Worm (Caenorhabditis elegans): ENCODE measurements around the gene str-118.
A peak's percentile ranks its signal among the peaks of the same experiment; 100 is the strongest.

Gene str-118

ce11 chrV:10039837-10040236 is 12.1 kb upstream of the str-118 start (continued):
- TF ChIP-seq fos-1 (tag; optimal IDR thresholded peaks at IDR 0.05): peak; percentile 81
- no peak for TF ChIP-seq zag-1 (tag; optimal IDR thresholded peaks at IDR 0.05)
- peak; percentile 67 for TF ChIP-seq sem-4 (tag; optimal IDR thresholded peaks at IDR 0.05)
- no peak for TF ChIP-seq ZK546.5 (tag; optimal IDR thresholded peaks at IDR 0.05)
- TF ChIP-seq ceh-16 (tag; optimal IDR thresholded peaks at IDR 0.05): no peak
- no peak for TF ChIP-seq nhr-77 (tag; optimal IDR thresholded peaks at IDR 0.05)
- peak; percentile 75 for TF ChIP-seq C34F6.9 (tag; optimal IDR thresholded peaks at IDR 0.05)
- TF ChIP-seq unc-62 (GFP tag; optimal IDR thresholded peaks at IDR 0.05): no peak
- TF ChIP-seq ztf-11 (tag; optimal IDR thresholded peaks at IDR 0.05): no peak
- peak; percentile 50 for TF ChIP-seq Y55F3AM.14 (GFP tag; optimal IDR thresholded peaks at IDR 0.05)
- no peak for TF ChIP-seq nhr-23 (tag; optimal IDR thresholded peaks at IDR 0.05)
- TF ChIP-seq mbf-1 (tag; optimal IDR thresholded peaks at IDR 0.05): no peak
- no peak for TF ChIP-seq dmd-4 (tag; optimal IDR thresholded peaks at IDR 0.05)
- TF ChIP-seq nhr-10 (tag; optimal IDR thresholded peaks at IDR 0.05): no peak
- TF ChIP-seq nhr-11 (tag; optimal IDR thresholded peaks at IDR 0.05): no peak
- TF ChIP-seq alr-1 (tag; optimal IDR thresholded peaks at IDR 0.05): no peak

DNA sequence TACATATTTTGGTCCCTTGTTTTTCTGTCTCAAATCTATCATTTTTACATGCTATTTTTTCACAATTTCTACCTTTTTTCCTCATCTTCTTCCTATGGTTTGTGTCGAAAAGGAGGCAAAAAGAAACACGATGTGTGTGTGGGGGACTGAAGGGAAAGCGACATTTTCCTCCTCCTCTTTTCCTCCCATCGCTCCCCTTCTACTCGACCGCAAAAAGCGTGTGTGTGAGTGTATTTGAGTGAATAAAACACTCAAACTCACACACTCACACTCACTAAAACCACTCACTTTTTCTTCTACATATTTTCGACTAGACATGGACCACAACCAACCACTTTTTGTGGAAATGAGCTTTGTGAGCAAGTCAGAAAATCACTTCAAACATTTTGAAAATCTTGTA is 10.5 kb upstream of the str-118 start:
- TF ChIP-seq blmp-1 (tag; optimal IDR thresholded peaks at IDR 0.05; ENCODE audit: insufficient read depth): peak; percentile 31
- TF ChIP-seq snpc-4 (tag; optimal IDR thresholded peaks at IDR 0.05): peak; percentile 2
- TF ChIP-seq peb-1 (tag; optimal IDR thresholded peaks at IDR 0.05): no peak
- TF ChIP-seq mdl-1 (tag; optimal IDR thresholded peaks at IDR 0.05): peak in 1 of 2 experiments; percentile 29
- TF ChIP-seq ama-1 (optimal IDR thresholded peaks at IDR 0.05): no peak
- no peak for TF ChIP-seq skn-1 (tag; optimal IDR thresholded peaks at IDR 0.05)
- no peak for TF ChIP-seq aly-2 (tag; optimal IDR thresholded peaks at IDR 0.05)
- TF ChIP-seq nhr-77 (tag; optimal IDR thresholded peaks at IDR 0.05): no peak
- TF ChIP-seq elt-3 (tag; optimal IDR thresholded peaks at IDR 0.05): no peak
- no peak for TF ChIP-seq dmd-4 (tag; optimal IDR thresholded peaks at IDR 0.05)
- TF ChIP-seq mab-5 (tag; optimal IDR thresholded peaks at IDR 0.05): no peak
- TF ChIP-seq nhr-21 (tag; optimal IDR thresholded peaks at IDR 0.05): no peak
- no peak for TF ChIP-seq ZK546.5 (tag; optimal IDR thresholded peaks at IDR 0.05)
- TF ChIP-seq F13H6.1 (tag; optimal IDR thresholded peaks at IDR 0.05): peak; percentile 47
- TF ChIP-seq lin-11 (tag; optimal IDR thresholded peaks at IDR 0.05): no peak
- no peak for TF ChIP-seq ceh-82 (tag; optimal IDR thresholded peaks at IDR 0.05)
- TF ChIP-seq sem-4 (tag; optimal IDR thresholded peaks at IDR 0.05): peak; percentile 28
- TF ChIP-seq R02D3.7 (tag; optimal IDR thresholded peaks at IDR 0.05): no peak
- no peak for TF ChIP-seq ztf-1 (GFP tag; conservative IDR thresholded peaks at IDR 0.05)
- no peak for TF ChIP-seq nhr-12 (tag; optimal IDR thresholded peaks at IDR 0.05)
- TF ChIP-seq alr-1 (tag; optimal IDR thresholded peaks at IDR 0.05): no peak
- no peak for TF ChIP-seq nhr-237 (tag; optimal IDR thresholded peaks at IDR 0.05)
- TF ChIP-seq zag-1 (tag; optimal IDR thresholded peaks at IDR 0.05): no peak
- no peak for TF ChIP-seq nhr-10 (tag; optimal IDR thresholded peaks at IDR 0.05)
- peak; percentile 24 for TF ChIP-seq crh-2 (tag; optimal IDR thresholded peaks at IDR 0.05)
- TF ChIP-seq Y55F3AM.14 (GFP tag; optimal IDR thresholded peaks at IDR 0.05): no peak
- peak; percentile 3 for TF ChIP-seq sma-9 (GFP tag; optimal IDR thresholded peaks at IDR 0.05)
- TF ChIP-seq sma-9 (tag; optimal IDR thresholded peaks at IDR 0.05): no peak
- TF ChIP-seq nhr-11 (tag; optimal IDR thresholded peaks at IDR 0.05): no peak
- TF ChIP-seq lin-13 (GFP tag; optimal IDR thresholded peaks at IDR 0.05): no peak
- TF ChIP-seq lsy-2 (tag; optimal IDR thresholded peaks at IDR 0.05): peak; percentile 17 to 64
- TF ChIP-seq unc-62 (GFP tag; optimal IDR thresholded peaks at IDR 0.05): no peak
- TF ChIP-seq nhr-6 (tag; optimal IDR thresholded peaks at IDR 0.05): peak; percentile 42
- TF ChIP-seq unc-55 (GFP tag; optimal IDR thresholded peaks at IDR 0.05): peak; percentile 65
- no peak for TF ChIP-seq ceh-16 (tag; optimal IDR thresholded peaks at IDR 0.05)
- TF ChIP-seq C34F6.9 (tag; optimal IDR thresholded peaks at IDR 0.05): peak; percentile 52
- TF ChIP-seq ztf-11 (tag; optimal IDR thresholded peaks at IDR 0.05): no peak
- TF ChIP-seq elt-1 (tag; optimal IDR thresholded peaks at IDR 0.05): no peak
- TF ChIP-seq gmeb-1 (tag; optimal IDR thresholded peaks at IDR 0.05): no peak
- peak; percentile 67 for TF ChIP-seq nhr-129 (tag; optimal IDR thresholded peaks at IDR 0.05)
- TF ChIP-seq mbf-1 (tag; optimal IDR thresholded peaks at IDR 0.05): no peak

DNA sequence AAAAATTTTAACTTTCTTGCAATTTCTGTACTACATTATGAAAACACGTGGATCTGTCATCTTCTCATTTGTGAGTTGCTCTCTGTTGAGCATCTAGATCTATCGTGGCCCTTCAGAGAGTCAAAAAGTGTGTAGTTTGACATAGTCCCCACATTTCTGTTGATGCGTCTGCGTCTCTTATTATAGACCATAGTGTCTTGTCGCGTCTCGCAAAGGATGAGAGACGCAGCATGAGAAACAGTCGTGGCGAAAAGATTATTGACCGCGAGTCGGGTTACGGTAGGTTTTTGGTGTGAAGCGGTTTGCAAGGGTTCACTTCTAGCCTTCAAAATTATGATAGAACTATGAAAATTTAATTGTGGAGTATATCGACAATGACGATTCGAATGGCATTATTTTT is 9.7 kb upstream of the str-118 start:
- peak; percentile 80 for TF ChIP-seq nhr-129 (tag; optimal IDR thresholded peaks at IDR 0.05)
- TF ChIP-seq nhr-25 (tag; optimal IDR thresholded peaks at IDR 0.05): peak; percentile 3
- peak; percentile 42 for TF ChIP-seq gmeb-1 (tag; optimal IDR thresholded peaks at IDR 0.05)
- TF ChIP-seq sma-9 (GFP tag; optimal IDR thresholded peaks at IDR 0.05): peak; percentile 95
- TF ChIP-seq sma-9 (tag; optimal IDR thresholded peaks at IDR 0.05): no peak
- TF ChIP-seq elt-1 (tag; optimal IDR thresholded peaks at IDR 0.05): no peak
- TF ChIP-seq sma-3 (GFP tag; optimal IDR thresholded peaks at IDR 0.05): peak; percentile 53
- TF ChIP-seq nhr-237 (tag; optimal IDR thresholded peaks at IDR 0.05): no peak
- TF ChIP-seq blmp-1 (tag; optimal IDR thresholded peaks at IDR 0.05; ENCODE audit: insufficient read depth): no peak
- TF ChIP-seq ZK546.5 (tag; optimal IDR thresholded peaks at IDR 0.05): no peak
- peak in 1 of 2 experiments; percentile 71 for TF ChIP-seq mdl-1 (tag; optimal IDR thresholded peaks at IDR 0.05)
- TF ChIP-seq lsy-2 (tag; optimal IDR thresholded peaks at IDR 0.05): peak; percentile 89 to 98
- peak; percentile 8 for TF ChIP-seq nhr-10 (tag; optimal IDR thresholded peaks at IDR 0.05)
- peak; percentile 36 for TF ChIP-seq mab-5 (tag; optimal IDR thresholded peaks at IDR 0.05)
- peak; percentile 80 for TF ChIP-seq F13H6.1 (tag; optimal IDR thresholded peaks at IDR 0.05)
- peak; percentile 27 for TF ChIP-seq lin-11 (tag; optimal IDR thresholded peaks at IDR 0.05)
- peak; percentile 71 for TF ChIP-seq egl-27 (tag; optimal IDR thresholded peaks at IDR 0.05)
- peak; percentile 28 for TF ChIP-seq zag-1 (tag; optimal IDR thresholded peaks at IDR 0.05)
- TF ChIP-seq unc-62 (GFP tag; optimal IDR thresholded peaks at IDR 0.05): no peak
- TF ChIP-seq C34F6.9 (tag; optimal IDR thresholded peaks at IDR 0.05): peak; percentile 84
- TF ChIP-seq ztf-4 (tag; optimal IDR thresholded peaks at IDR 0.05): no peak
- TF ChIP-seq crh-2 (tag; optimal IDR thresholded peaks at IDR 0.05): peak; percentile 81
- TF ChIP-seq nhr-77 (tag; optimal IDR thresholded peaks at IDR 0.05): no peak
- peak; percentile 23 for TF ChIP-seq nhr-6 (tag; optimal IDR thresholded peaks at IDR 0.05)
- peak; percentile 46 for TF ChIP-seq fos-1 (tag; optimal IDR thresholded peaks at IDR 0.05)
- peak; percentile 74 for TF ChIP-seq unc-55 (GFP tag; optimal IDR thresholded peaks at IDR 0.05)
- no peak for TF ChIP-seq ztf-11 (tag; optimal IDR thresholded peaks at IDR 0.05)
- TF ChIP-seq nhr-23 (tag; optimal IDR thresholded peaks at IDR 0.05): no peak
- peak; percentile 4 for TF ChIP-seq sem-4 (tag; optimal IDR thresholded peaks at IDR 0.05)

Measured in whole organism, L2 larva.